Fruit fly (Drosophila melanogaster) whole organism, embryonic: Measurements from ENCODE around the gene ftz-f1.
A peak's percentile ranks its signal among the peaks of the same experiment; 100 is the strongest.

ENCODE experiments used
- B-H1 ChIP-seq: fragments of 200-800 bp; sonication (Bioruptor generic); IDR thresholded peaks from 3 replicates; pipeline ENCODE4 v1.3.6; 2022; ENCODE audit warnings: missing biosample characterization, missing genetic modification characterization
- Bdp1 ChIP-seq: fragments of 200-800 bp; sonication (Bioruptor generic); optimal IDR thresholded peaks from 3 replicates; lab custom pipeline; 2016; ENCODE audit warnings: missing biosample characterization, missing genetic modification characterization
- CG10462 ChIP-seq: fragments of 200-800 bp; sonication (Bioruptor generic); optimal IDR thresholded peaks from 2 replicates; lab custom pipeline; 2016; ENCODE audit warnings: missing biosample characterization, missing genetic modification characterization
- CG11247 ChIP-seq: fragments of 200-800 bp; sonication (Bioruptor generic); IDR thresholded peaks from 2 replicates; pipeline ENCODE4 v1.3.6; 2022; ENCODE audit warnings: missing biosample characterization, missing genetic modification characterization
- CG11504 ChIP-seq: fragments of 200-800 bp; sonication (Bioruptor generic); optimal IDR thresholded peaks from 3 replicates; lab custom pipeline; 2019; ENCODE audit warnings: missing biosample characterization, mild to moderate bottlenecking, missing genetic modification characterization, moderate library complexity
- CG11695 ChIP-seq: fragments of 200-800 bp; sonication (Bioruptor generic); IDR thresholded peaks from 3 replicates; pipeline ENCODE4 v1.3.6; 2022; ENCODE audit warnings: missing biosample characterization, missing genetic modification characterization
- CG12391 ChIP-seq: fragments of 200-800 bp; sonication (Bioruptor generic); optimal IDR thresholded peaks from 3 replicates; lab custom pipeline; 2018; ENCODE audit warnings: missing biosample characterization, mild to moderate bottlenecking, missing genetic modification characterization, moderate library complexity
- CG13296 ChIP-seq: fragments of 200-800 bp; sonication (Bioruptor generic); optimal IDR thresholded peaks from 3 replicates; lab custom pipeline; 2018; ENCODE audit warnings: missing biosample characterization, mild to moderate bottlenecking, missing genetic modification characterization
- CG14710 ChIP-seq: fragments of 200-800 bp; sonication (Bioruptor generic); optimal IDR thresholded peaks from 3 replicates; lab custom pipeline; 2019; ENCODE audit warnings: missing biosample characterization, mild to moderate bottlenecking, missing genetic modification characterization, moderate library complexity
- CG14965 ChIP-seq: fragments of 200-800 bp; sonication (Bioruptor generic); optimal IDR thresholded peaks from 2 replicates; lab custom pipeline; 2016; ENCODE audit warnings: missing biosample characterization, missing genetic modification characterization, borderline replicate concordance
- CG15514 ChIP-seq: fragments of 200-800 bp; sonication (Bioruptor generic); optimal IDR thresholded peaks from 3 replicates; lab custom pipeline; 2017; ENCODE audit warnings: missing biosample characterization, missing genetic modification characterization, mild to moderate bottlenecking, moderate library complexity, missing genetic modification reagents
- CG17361 ChIP-seq: fragments of 200-800 bp; sonication (Bioruptor generic); IDR thresholded peaks from 3 replicates; pipeline ENCODE4 v1.3.6; 2022; ENCODE audit warnings: missing biosample characterization, missing genetic modification characterization
- CG18599 ChIP-seq: fragments of 200-800 bp; sonication (Bioruptor generic); optimal IDR thresholded peaks from 3 replicates; lab custom pipeline; 2017; ENCODE audit warnings: missing biosample characterization, missing genetic modification characterization, mild to moderate bottlenecking, moderate library complexity, missing genetic modification reagents
- CG2199 ChIP-seq: fragments of 200-800 bp; sonication (Bioruptor generic); IDR thresholded peaks from 3 replicates; pipeline ENCODE4 v1.3.6; 2022; ENCODE audit warnings: missing biosample characterization, missing genetic modification characterization
- CG3065 ChIP-seq: fragments of 200-800 bp; sonication (Bioruptor generic); optimal IDR thresholded peaks from 2 replicates; lab custom pipeline; 2016; ENCODE audit warnings: missing biosample characterization, missing genetic modification characterization
- CG32767 ChIP-seq: fragments of 200-800 bp; sonication (Bioruptor generic); IDR thresholded peaks from 2 replicates; pipeline ENCODE4 v1.3.6; 2022; ENCODE audit warnings: missing biosample characterization, missing genetic modification characterization
- CG32772 ChIP-seq: fragments of 200-800 bp; sonication (Bioruptor generic); IDR thresholded peaks from 2 replicates; pipeline ENCODE4 v1.3.6; 2022; ENCODE audit warnings: missing biosample characterization, missing genetic modification characterization
- CG33213 ChIP-seq: fragments of 200-800 bp; sonication (Bioruptor generic); optimal IDR thresholded peaks from 3 replicates; lab custom pipeline; 2016; ENCODE audit warnings: missing biosample characterization, missing genetic modification characterization
- CG34224 ChIP-seq: fragments of 200-800 bp; sonication (Bioruptor generic); IDR thresholded peaks from 3 replicates; pipeline ENCODE4 v1.3.6; 2022; ENCODE audit warnings: missing biosample characterization, missing genetic modification characterization; ENCODE audit not compliant: partially characterized antibody
- CG3847 ChIP-seq: fragments of 200-800 bp; sonication (Bioruptor generic); IDR thresholded peaks from 2 replicates; pipeline ENCODE4 v1.3.6; 2022; ENCODE audit warnings: missing biosample characterization, missing genetic modification characterization
- CG4707 ChIP-seq: fragments of 200-800 bp; sonication (Bioruptor generic); optimal IDR thresholded peaks from 2 replicates; lab custom pipeline; 2018; ENCODE audit warnings: missing biosample characterization, mild to moderate bottlenecking, missing genetic modification characterization, moderate library complexity
- CG6254 ChIP-seq: fragments of 200-800 bp; sonication (Bioruptor generic); optimal IDR thresholded peaks from 3 replicates; lab custom pipeline; 2017; ENCODE audit warnings: mild to moderate bottlenecking, missing biosample characterization, missing genetic modification reagents, missing genetic modification characterization
- CG7357 ChIP-seq: fragments of 200-800 bp; sonication (Bioruptor generic); IDR thresholded peaks from 3 replicates; pipeline ENCODE4 v1.3.6; 2022; ENCODE audit warnings: missing biosample characterization, missing genetic modification characterization
- CG8924 ChIP-seq: fragments of 200-800 bp; optimal IDR thresholded peaks from 3 replicates; lab custom pipeline; 2019; ENCODE audit warnings: missing biosample characterization, mild to moderate bottlenecking, missing genetic modification characterization, moderate library complexity
- Camta ChIP-seq: fragments of 200-800 bp; sonication (Bioruptor generic); optimal IDR thresholded peaks from 2 replicates; lab custom pipeline; 2016; ENCODE audit warnings: missing biosample characterization, missing genetic modification characterization
- Deaf1 ChIP-seq: fragments of 200-800 bp; optimal IDR thresholded peaks from 3 replicates; lab custom pipeline; 2019; ENCODE audit warnings: missing biosample characterization, mild to moderate bottlenecking, missing genetic modification characterization, moderate library complexity
- Elba2 ChIP-seq: fragments of 200-800 bp; sonication (Bioruptor generic); optimal IDR thresholded peaks from 3 replicates; lab custom pipeline; 2016; ENCODE audit warnings: missing biosample characterization, missing genetic modification characterization
- Ets65A ChIP-seq: fragments of 200-800 bp; sonication (Bioruptor generic); peaks from one replicate; lab custom pipeline; 2016; ENCODE audit warnings: missing biosample characterization, missing genetic modification characterization
- Gug ChIP-seq: fragments of 200-800 bp; sonication (Bioruptor generic); IDR thresholded peaks from 4 replicates; pipeline ENCODE4 v1.3.6; 2022; ENCODE audit warnings: missing biosample characterization, missing genetic modification characterization
- H2.0 ChIP-seq: fragments of 200-800 bp; sonication (Bioruptor generic); IDR thresholded peaks from 2 replicates; pipeline ENCODE4 v1.3.6; 2022; ENCODE audit warnings: missing biosample characterization, missing genetic modification characterization
- Jarid2 ChIP-seq: fragments of 200-800 bp; sonication (Bioruptor generic); optimal IDR thresholded peaks from 3 replicates; lab custom pipeline; 2017; ENCODE audit warnings: mild to moderate bottlenecking, missing biosample characterization, missing genetic modification reagents, missing genetic modification characterization
- Lhr ChIP-seq: fragments of 200-800 bp; sonication (Bioruptor generic); optimal IDR thresholded peaks from 3 replicates; lab custom pipeline; 2017; ENCODE audit warnings: mild to moderate bottlenecking, missing biosample characterization, missing genetic modification reagents, missing genetic modification characterization
- Mad ChIP-seq: fragments of 200-800 bp; sonication (Bioruptor generic); optimal IDR thresholded peaks from 2 replicates; lab custom pipeline; 2016; ENCODE audit warnings: missing biosample characterization, missing genetic modification characterization
- NC2β ChIP-seq: fragments of 200-800 bp; sonication (Bioruptor generic); optimal IDR thresholded peaks from 2 replicates; lab custom pipeline; 2016; ENCODE audit warnings: missing biosample characterization, missing genetic modification characterization
- Neu2 ChIP-seq: fragments of 200-800 bp; sonication (Bioruptor generic); optimal IDR thresholded peaks from 3 replicates; lab custom pipeline; 2016; ENCODE audit warnings: missing biosample characterization, missing genetic modification characterization, borderline replicate concordance
- NfI ChIP-seq: fragments of 200-800 bp; sonication (Bioruptor generic); optimal IDR thresholded peaks from 3 replicates; lab custom pipeline; 2018; ENCODE audit warnings: missing biosample characterization, mild to moderate bottlenecking, missing genetic modification characterization, moderate library complexity
- Pdp1 ChIP-seq, 2 experiments: fragments of 200-800 bp; sonication (Bioruptor generic); optimal IDR thresholded peaks; 3 replicates each; lab custom pipeline; 2016; ENCODE audit warnings: missing biosample characterization in 2 of 2, missing genetic modification characterization in 2 of 2, mild to moderate bottlenecking in 1 of 2, moderate library complexity in 1 of 2
- Sin3A ChIP-seq: fragments of >200 bp; optimal IDR thresholded peaks from 2 replicates; lab custom pipeline; 2018
- Stat92E ChIP-seq, 3 experiments: fragments of >200 bp in 2 of 3; fragments of 200-800 bp in 1 of 3; sonication (Bioruptor generic) in 1 of 3; optimal IDR thresholded peaks; 2 replicates each; lab custom pipeline; 2017 to 2019; ENCODE audit warnings: missing biosample characterization in 3 of 3, missing genetic modification characterization in 3 of 3, mild to moderate bottlenecking in 1 of 3, moderate library complexity in 1 of 3
- ac ChIP-seq: fragments of 200-800 bp; sonication (Bioruptor generic); optimal IDR thresholded peaks from 3 replicates; lab custom pipeline; 2017; ENCODE audit warnings: missing biosample characterization, mild to moderate bottlenecking, missing genetic modification characterization
- crol ChIP-seq: fragments of 200-800 bp; sonication (Bioruptor generic); IDR thresholded peaks from 2 replicates; pipeline ENCODE4 v1.3.6; 2022; ENCODE audit warnings: missing biosample characterization, missing genetic modification characterization
- crp ChIP-seq, 2 experiments: fragments of 200-800 bp; sonication (Bioruptor generic); optimal IDR thresholded peaks; 2 replicates in 1 of 2; 3 replicates in 1 of 2; lab custom pipeline; 2017; ENCODE audit warnings: missing biosample characterization in 2 of 2, missing genetic modification characterization in 2 of 2, mild to moderate bottlenecking in 1 of 2, moderate library complexity in 1 of 2
- ewg ChIP-seq: fragments of 200-800 bp; sonication (Bioruptor generic); optimal IDR thresholded peaks from 3 replicates; lab custom pipeline; 2017; ENCODE audit warnings: mild to moderate bottlenecking, missing biosample characterization, missing genetic modification reagents, missing genetic modification characterization
- maf-S ChIP-seq: fragments of 200-800 bp; sonication (Bioruptor generic); optimal IDR thresholded peaks from 2 replicates; lab custom pipeline; 2016; ENCODE audit warnings: missing biosample characterization, missing genetic modification characterization
- prd ChIP-seq, 3 experiments: fragments of >200 bp in 2 of 3; fragments of 200-800 bp in 1 of 3; sonication (Bioruptor generic) in 1 of 3; optimal IDR thresholded peaks in 2 of 3; IDR thresholded peaks in 1 of 3; 2 replicates in 2 of 3; 3 replicates in 1 of 3; pipeline versions ENCODE4 v1.3.6 to Lab custom; 2017 to 2022; ENCODE audit warnings: missing biosample characterization in 1 of 3, missing genetic modification characterization in 1 of 3
- toy ChIP-seq: fragments of 200-800 bp; sonication (Bioruptor generic); IDR thresholded peaks from 2 replicates; pipeline ENCODE4 v1.3.6; 2022; ENCODE audit warnings: missing biosample characterization, missing genetic modification characterization
- tup ChIP-seq: fragments of 200-800 bp; sonication (Bioruptor generic); optimal IDR thresholded peaks from 2 replicates; lab custom pipeline; 2016; ENCODE audit warnings: missing biosample characterization, mild to moderate bottlenecking, missing genetic modification characterization, moderate library complexity
- vvl ChIP-seq: fragments of 200-800 bp; sonication (Bioruptor generic); IDR thresholded peaks from 2 replicates; pipeline ENCODE4 v1.3.6; 2022; ENCODE audit warnings: missing biosample characterization, missing genetic modification characterization
- wdn ChIP-seq: fragments of 200-800 bp; sonication (Bioruptor generic); IDR thresholded peaks from 2 replicates; pipeline ENCODE4 v1.3.6; 2022; ENCODE audit warnings: missing biosample characterization, missing genetic modification characterization
- yki ChIP-seq: fragments of >200 bp; optimal IDR thresholded peaks from 3 replicates; lab custom pipeline; 2018

The ftz-f1 gene

DNA sequence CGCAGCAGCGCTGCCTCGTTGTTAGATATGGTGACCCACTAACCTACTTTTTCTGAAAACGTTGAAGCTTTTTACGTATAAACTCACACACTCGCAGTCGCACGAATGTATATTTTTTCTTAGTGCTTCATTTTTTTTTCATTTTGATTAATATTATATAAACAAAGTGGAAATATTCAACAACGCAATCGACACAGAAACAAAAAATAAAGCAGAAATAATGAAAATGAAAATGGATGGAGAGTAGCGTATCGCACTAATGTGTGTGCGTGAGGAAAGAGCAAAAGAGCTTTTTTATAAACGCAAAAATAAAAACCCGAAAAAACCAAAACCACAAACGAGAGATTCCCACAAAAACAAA is 15.1 kb downstream of the ftz-f1 start (continued):
- TF ChIP-seq CG32767 (GFP tag; lab: Robert Waterston, UW) (no peak), B-H1 (peak; percentile 43; the same call in 2 of the 3 replicates), CG11247 (GFP tag; lab: Robert Waterston, UW) (0 out of 2 replicates have a peak, but pooled peaks have one; percentile 39), tup (GFP tag; lab: Kevin White, UChicago) (no peak), CG15514 (GFP tag; lab: Kevin White, UChicago) (peak; percentile 30), Gug (GFP tag; lab: Robert Waterston, UW) (0 out of 4 replicates have a peak, but pooled peaks have one; percentile 7), Neu2 (GFP tag; lab: Kevin White, UChicago) (no peak), crp (GFP tag; optimal IDR thresholded peaks at IDR 0.05; lab: Kevin White, UChicago) (no peak), CG12391 (tag; lab: Kevin White, UChicago) (peak; percentile 40), ac (GFP tag; lab: Kevin White, UChicago) (no peak), CG13296 (GFP tag; lab: Kevin White, UChicago) (peak; percentile 17), Jarid2 (GFP tag; lab: Kevin White, UChicago) (no peak), vvl (GFP tag; lab: Robert Waterston, UW) (peak; percentile 48; the same call in 1 of the 2 replicates), CG18599 (peak; percentile 55), Sin3A (lab: Kevin White, UChicago) (no peak), CG32772 (GFP tag; lab: Robert Waterston, UW) (no peak), Stat92E (GFP tag; optimal IDR thresholded peaks at IDR 0.05; lab: Kevin White, UChicago) (no peak), CG14710 (tag; lab: Kevin White, UChicago) (no peak), Deaf1 (tag; lab: Kevin White, UChicago) (no peak), CG6254 (GFP tag; lab: Kevin White, UChicago) (no peak), CG11504 (peak; percentile 54), prd (optimal IDR thresholded peaks at IDR 0.05; lab: Kevin White, UChicago) (no peak), prd (GFP tag; IDR thresholded peaks at IDR 0.05; lab: Robert Waterston, UW) (peak; percentile 46; the same call in 1 of the 3 replicates), CG10462 (GFP tag; lab: Kevin White, UChicago) (no peak), yki (lab: Kevin White, UChicago) (no peak), CG2199 (GFP tag; lab: Robert Waterston, UW) (no peak), CG11695 (GFP tag; lab: Robert Waterston, UW) (peak; percentile 74; the same call in 2 of the 3 replicates), CG34224 (GFP tag; lab: Robert Waterston, UW) (no peak), maf-S (GFP tag; lab: Kevin White, UChicago) (no peak), CG14965 (GFP tag; lab: Kevin White, UChicago) (no peak), NfI (no peak), CG3847 (GFP tag; lab: Robert Waterston, UW) (no peak), CG4707 (GFP tag; lab: Kevin White, UChicago) (no peak), ewg (GFP tag; lab: Kevin White, UChicago) (no peak), Elba2 (no peak), wdn (0 out of 2 replicates have a peak, but pooled peaks have one; percentile 30), CG17361 (GFP tag; lab: Robert Waterston, UW) (no peak), Bdp1 (GFP tag; lab: Kevin White, UChicago) (no peak), Camta (peak; percentile 4), CG33213 (GFP tag; lab: Kevin White, UChicago) (no peak), CG7357 (no peak), Pdp1 (GFP tag; optimal IDR thresholded peaks at IDR 0.05; lab: Kevin White, UChicago) (peak in 1 of 2 experiments; percentile 93), CG3065 (no peak), toy (GFP tag; lab: Robert Waterston, UW) (0 out of 2 replicates have a peak, but pooled peaks have one; percentile 20), NC2β (GFP tag; lab: Kevin White, UChicago) (no peak), Ets65A (GFP tag; lab: Kevin White, UChicago) (peak; percentile 5), crol (GFP tag; lab: Robert Waterston, UW) (no peak), CG8924 (tag; lab: Kevin White, UChicago) (peak; percentile 43), Mad (GFP tag; lab: Kevin White, UChicago) (no peak), Lhr (GFP tag; lab: Kevin White, UChicago) (no peak), H2.0 (GFP tag; lab: Robert Waterston, UW) (peak; percentile 49)
